Fruit fly (Drosophila melanogaster) Kc167 (cell line): ENCODE results near the gene CG34238.

Experiments
- Myc ChIP-seq: fragments of >200 bp; optimal IDR thresholded peaks from 2 replicates; lab custom pipeline; 2017; ENCODE audit warnings: missing external identifiers
- Sin3A ChIP-seq: fragments of >200 bp; optimal IDR thresholded peaks from 2 replicates; lab custom pipeline; 2018; ENCODE audit warnings: missing external identifiers
- h ChIP-seq: fragments of >200 bp; optimal IDR thresholded peaks from 3 replicates; lab custom pipeline; 2018; ENCODE audit warnings: missing external identifiers
- insv ChIP-seq: fragments of >200 bp; optimal IDR thresholded peaks from 3 replicates; lab custom pipeline; 2018; ENCODE audit warnings: missing external identifiers
- psq ChIP-seq: fragments of >200 bp; optimal IDR thresholded peaks from 2 replicates; lab custom pipeline; 2017; ENCODE audit warnings: missing external identifiers
- ttk ChIP-seq: sonication (Bioruptor generic); optimal IDR thresholded peaks from 2 replicates; lab custom pipeline; 2017; ENCODE audit warnings: missing external identifiers

The CG34238 gene

dm6 chr3L:10626199-10626598 lies at the start of gene CG34238:
TSS of gene CG34238 (plus strand) at chr3L:10626499.
- TF ChIP-seq Sin3A (lab: Kevin White, UChicago), result no peak
- no peak for TF ChIP-seq Myc (lab: Kevin White, UChicago)
- no peak for TF ChIP-seq psq (lab: Kevin White, UChicago)
- TF ChIP-seq ttk (lab: Kevin White, UChicago), result no peak
- no peak for TF ChIP-seq insv (lab: Kevin White, UChicago)
- no peak for TF ChIP-seq h

- TF ChIP-seq psq (lab: Kevin White, UChicago) (no peak), insv (lab: Kevin White, UChicago) (no peak), ttk (lab: Kevin White, UChicago) (no peak), Sin3A (lab: Kevin White, UChicago) (no peak), Myc (lab: Kevin White, UChicago) (no peak), h (no peak)
Observed at dm6 chr3L:10581688-10582288, 44.5 kb upstream of the CG34238 start.

- no peak for TF ChIP-seq Sin3A (lab: Kevin White, UChicago)
- TF ChIP-seq h, result no peak
- TF ChIP-seq psq (lab: Kevin White, UChicago), result no peak
- no peak for TF ChIP-seq Myc (lab: Kevin White, UChicago)
- TF ChIP-seq ttk (lab: Kevin White, UChicago), result no peak
- TF ChIP-seq insv (lab: Kevin White, UChicago), result no peak
Observed at dm6 chr3L:10584965-10585364, 41.3 kb upstream of the CG34238 start.

- TF ChIP-seq psq (lab: Kevin White, UChicago) (no peak), ttk (lab: Kevin White, UChicago) (no peak), insv (lab: Kevin White, UChicago) (no peak), h (no peak), Myc (lab: Kevin White, UChicago) (no peak), Sin3A (lab: Kevin White, UChicago) (no peak)
Observed at dm6 chr3L:10599512-10599911, 26.8 kb upstream of the CG34238 start.

dm6 chr3L:10623476-10623875 lies 2.8 kb upstream of the CG34238 start, which contains the start of gene CG42521:
TSS of gene CG42521 (minus strand) at chr3L:10623576.
- no peak for TF ChIP-seq Myc (lab: Kevin White, UChicago)
- no peak for TF ChIP-seq h
- TF ChIP-seq psq (lab: Kevin White, UChicago), result no peak
- TF ChIP-seq Sin3A (lab: Kevin White, UChicago), result no peak
- no peak for TF ChIP-seq ttk (lab: Kevin White, UChicago)
- no peak for TF ChIP-seq insv (lab: Kevin White, UChicago)

dm6 chr3L:10625499-10625898 lies 800 bp upstream of the CG34238 start, which contains the start of gene CG43127:
TSS of gene CG43127 (minus strand) at chr3L:10625599.
- TF ChIP-seq Sin3A (lab: Kevin White, UChicago), result no peak
- no peak for TF ChIP-seq insv (lab: Kevin White, UChicago)
- TF ChIP-seq ttk (lab: Kevin White, UChicago), result no peak
- TF ChIP-seq Myc (lab: Kevin White, UChicago), result no peak
- TF ChIP-seq psq (lab: Kevin White, UChicago), result no peak
- TF ChIP-seq h, result no peak

- TF ChIP-seq Sin3A (lab: Kevin White, UChicago), result no peak
- no peak for TF ChIP-seq h
- TF ChIP-seq psq (lab: Kevin White, UChicago), result no peak
- no peak for TF ChIP-seq ttk (lab: Kevin White, UChicago)
- TF ChIP-seq Myc (lab: Kevin White, UChicago), result no peak
- TF ChIP-seq insv (lab: Kevin White, UChicago), result no peak
Observed at dm6 chr3L:10628384-10628783, 2.1 kb downstream of the CG34238 start, which contains the start of gene CG14151. TSS of gene CG14151 (minus strand) at chr3L:10628484.

dm6 chr3L:10629969-10630368 lies 3.7 kb downstream of the CG34238 start, which contains the start of gene CG42536:
TSS of gene CG42536 (minus strand) at chr3L:10630069.
- TF ChIP-seq insv (lab: Kevin White, UChicago) (no peak), psq (lab: Kevin White, UChicago) (no peak), ttk (lab: Kevin White, UChicago) (no peak), h (no peak), Myc (lab: Kevin White, UChicago) (no peak), Sin3A (lab: Kevin White, UChicago) (no peak)

dm6 chr3L:10630885-10631359 lies 4.6 kb downstream of the CG34238 start, which contains the start of the genes CG42535, CG34001 and hay:
TSS of gene CG42535 (minus strand) at chr3L:10630935.
TSS of gene CG34001 (plus strand) at chr3L:10631079.
TSS of gene hay (plus strand) at chr3L:10631079.
- TF ChIP-seq Sin3A (lab: Kevin White, UChicago), result no peak
- no peak for TF ChIP-seq psq (lab: Kevin White, UChicago)
- TF ChIP-seq insv (lab: Kevin White, UChicago), result no peak
- TF ChIP-seq h, result no peak
- TF ChIP-seq Myc (lab: Kevin White, UChicago), result no peak
- no peak for TF ChIP-seq ttk (lab: Kevin White, UChicago)

- TF ChIP-seq Myc (lab: Kevin White, UChicago) (no peak), insv (lab: Kevin White, UChicago) (no peak), ttk (lab: Kevin White, UChicago) (no peak), h (no peak), Sin3A (lab: Kevin White, UChicago) (no peak), psq (lab: Kevin White, UChicago) (no peak)
Observed at dm6 chr3L:10637819-10638218, 11.5 kb downstream of the CG34238 start, which contains the start of gene Cnep1r2. TSS of gene Cnep1r2 (plus strand) at chr3L:10638146.

- TF ChIP-seq insv (lab: Kevin White, UChicago) (no peak), Sin3A (lab: Kevin White, UChicago) (no peak), psq (lab: Kevin White, UChicago) (no peak), Myc (lab: Kevin White, UChicago) (no peak), h (no peak), ttk (lab: Kevin White, UChicago) (no peak)
Observed at dm6 chr3L:10639440-10639839, 13.1 kb downstream of the CG34238 start, which contains the start of gene CG18628. TSS of gene CG18628 (plus strand) at chr3L:10639740.
